Worm (Caenorhabditis elegans) whole organism, L1 larva: ENCODE results near the gene T09A12.1.

ENCODE experiments used
- C16A3.4 ChIP-seq: fragments of 150-350 bp; optimal IDR thresholded peaks from 2 replicates; lab custom pipeline; 2014; ENCODE audit warnings: missing biosample characterization, missing genetic modification characterization
- C34B4.2 ChIP-seq: sonication (generic microtip); optimal IDR thresholded peaks from 2 replicates; lab custom pipeline; 2017; ENCODE audit warnings: mild to moderate bottlenecking, missing genetic modification characterization, missing compliant biosample characterization
- ama-1 ChIP-seq: fragments of 150-350 bp; optimal IDR thresholded peaks from 2 replicates; lab custom pipeline; 2014
- blmp-1 ChIP-seq: fragments of 150-350 bp; optimal IDR thresholded peaks from 2 replicates; lab custom pipeline; 2014; ENCODE audit warnings: missing biosample characterization, missing genetic modification characterization
- ceh-82 ChIP-seq, 3 experiments: fragments of 150-350 bp in 1 of 3; sonication (generic microtip) in 2 of 3; optimal IDR thresholded peaks; 2 replicates each; lab custom pipeline; 2014 to 2017; ENCODE audit warnings: missing biosample characterization in 3 of 3, missing genetic modification characterization in 3 of 3
- ceh-88 ChIP-seq: fragments of 200-800 bp; sonication (Bioruptor generic); IDR thresholded peaks from 2 replicates; pipeline ENCODE4 v1.3.6; 2022; ENCODE audit warnings: missing genetic modification characterization, missing compliant biosample characterization
- ces-1 ChIP-seq: fragments of 150-350 bp; optimal IDR thresholded peaks from 2 replicates; lab custom pipeline; 2014; ENCODE audit warnings: missing biosample characterization, missing genetic modification reagents, missing genetic modification characterization
- dpl-1 ChIP-seq, 3 experiments: fragments of 150-350 bp in 2 of 3; sonication (generic microtip) in 1 of 3; optimal IDR thresholded peaks; 2 replicates each; lab custom pipeline; 2014 to 2017; ENCODE audit warnings: missing biosample characterization in 3 of 3, missing genetic modification characterization in 3 of 3, missing genetic modification reagents in 3 of 3
- efl-1 ChIP-seq, 4 experiments: fragments of 150-350 bp; optimal IDR thresholded peaks in 3 of 4; peaks in 1 of 4; 1 replicate in 1 of 4; 2 replicates in 3 of 4; lab custom pipeline; 2014; ENCODE audit warnings: missing biosample characterization in 2 of 4, missing genetic modification characterization in 2 of 4, missing genetic modification reagents in 2 of 4
- efl-3 ChIP-seq: fragments of 200-800 bp; sonication (Bioruptor generic); optimal IDR thresholded peaks from 2 replicates; lab custom pipeline; 2018; ENCODE audit warnings: mild to moderate bottlenecking, missing genetic modification characterization, missing compliant biosample characterization
- egl-13 ChIP-seq: sonication (generic microtip); optimal IDR thresholded peaks from 2 replicates; lab custom pipeline; 2016; ENCODE audit warnings: missing genotype, missing genetic modification reagents, missing genetic modification characterization, missing compliant biosample characterization
- egl-27 ChIP-seq, 2 experiments: fragments of 150-350 bp in 1 of 2; sonication (generic microtip); optimal IDR thresholded peaks; 3 replicates each; lab custom pipeline; 2017 to 2018; ENCODE audit warnings: missing biosample characterization in 2 of 2, missing genetic modification characterization in 2 of 2, missing genetic modification reagents in 2 of 2
- elt-2 ChIP-seq: sonication (generic microtip); optimal IDR thresholded peaks from 2 replicates; lab custom pipeline; 2016; ENCODE audit warnings: missing genetic modification characterization, mild to moderate bottlenecking, inconsistent platforms, missing compliant biosample characterization, missing genetic modification reagents
- elt-3 ChIP-seq, 6 experiments: fragments of 150-350 bp in 1 of 6; sonication (generic microtip); optimal IDR thresholded peaks; 2 replicates each; lab custom pipeline; 2017 to 2018; ENCODE audit warnings: missing biosample characterization in 6 of 6, missing genetic modification characterization in 6 of 6, inconsistent platforms in 1 of 6
- fkh-10 ChIP-seq: sonication (generic microtip); optimal IDR thresholded peaks from 2 replicates; lab custom pipeline; 2017; ENCODE audit warnings: missing biosample characterization, missing genetic modification reagents, missing genetic modification characterization
- jun-1 ChIP-seq: fragments of 150-350 bp; optimal IDR thresholded peaks from 2 replicates; lab custom pipeline; 2014; ENCODE audit warnings: missing biosample characterization, missing genetic modification reagents, missing genetic modification characterization
- lin-13 ChIP-seq: fragments of 150-350 bp; optimal IDR thresholded peaks from 2 replicates; lab custom pipeline; 2014; ENCODE audit warnings: missing biosample characterization, missing genetic modification reagents, missing genetic modification characterization
- lin-14 ChIP-seq: fragments of 200-800 bp; sonication (Bioruptor generic); optimal IDR thresholded peaks from 2 replicates; lab custom pipeline; 2018; ENCODE audit warnings: mild to moderate bottlenecking, missing genetic modification characterization, moderate library complexity, missing compliant biosample characterization
- lin-35 ChIP-seq, 2 experiments: fragments of 150-350 bp; optimal IDR thresholded peaks; 2 replicates each; lab custom pipeline; 2014; ENCODE audit warnings: missing biosample characterization in 2 of 2, missing genetic modification characterization in 2 of 2, missing genetic modification reagents in 2 of 2
- mab-9 ChIP-seq: fragments of 200-800 bp; sonication (Bioruptor generic); IDR thresholded peaks from 2 replicates; pipeline ENCODE4 v1.3.6; 2022; ENCODE audit warnings: missing genetic modification reagents, missing genetic modification characterization, missing compliant biosample characterization
- mef-2 ChIP-seq: fragments of 150-350 bp; optimal IDR thresholded peaks from 2 replicates; lab custom pipeline; 2014; ENCODE audit warnings: missing biosample characterization, missing genetic modification characterization
- mep-1 ChIP-seq: fragments of 150-350 bp; optimal IDR thresholded peaks from 2 replicates; lab custom pipeline; 2014; ENCODE audit warnings: missing biosample characterization, missing genetic modification characterization
- nhr-11 ChIP-seq: fragments of 150-350 bp; optimal IDR thresholded peaks from 2 replicates; lab custom pipeline; 2014; ENCODE audit warnings: missing biosample characterization, missing genetic modification characterization
- nhr-20 ChIP-seq: sonication (generic microtip); optimal IDR thresholded peaks from 2 replicates; lab custom pipeline; 2016; ENCODE audit warnings: mild to moderate bottlenecking, missing genetic modification characterization, missing compliant biosample characterization
- nhr-28 ChIP-seq: fragments of 150-350 bp; optimal IDR thresholded peaks from 2 replicates; lab custom pipeline; 2014; ENCODE audit warnings: missing biosample characterization, missing genetic modification characterization
- nhr-47 ChIP-seq: sonication (generic microtip); optimal IDR thresholded peaks from 2 replicates; lab custom pipeline; 2016; ENCODE audit warnings: mild to moderate bottlenecking, missing genetic modification characterization, moderate library complexity, missing compliant biosample characterization
- nhr-71 ChIP-seq: sonication (generic microtip); optimal IDR thresholded peaks from 2 replicates; lab custom pipeline; 2016; ENCODE audit warnings: mild to moderate bottlenecking, missing genetic modification characterization, moderate library complexity, missing compliant biosample characterization
- nhr-76 ChIP-seq: sonication (generic microtip); optimal IDR thresholded peaks from 2 replicates; lab custom pipeline; 2017; ENCODE audit warnings: missing biosample characterization, missing genetic modification characterization
- nhr-77 ChIP-seq: fragments of 150-350 bp; optimal IDR thresholded peaks from 2 replicates; lab custom pipeline; 2014; ENCODE audit warnings: missing biosample characterization, missing genetic modification characterization
- nhr-84 ChIP-seq: sonication (generic microtip); optimal IDR thresholded peaks from 2 replicates; lab custom pipeline; 2017; ENCODE audit warnings: missing biosample characterization, missing genetic modification characterization
- sox-4 ChIP-seq: sonication (generic microtip); optimal IDR thresholded peaks from 2 replicates; lab custom pipeline; 2016; ENCODE audit warnings: missing genetic modification characterization, missing compliant biosample characterization
- tlp-1 ChIP-seq: fragments of 150-350 bp; optimal IDR thresholded peaks from 2 replicates; lab custom pipeline; 2014; ENCODE audit warnings: missing biosample characterization, missing genetic modification characterization
- unc-130 ChIP-seq: fragments of 150-350 bp; optimal IDR thresholded peaks from 2 replicates; lab custom pipeline; 2017; ENCODE audit warnings: missing biosample characterization, missing genetic modification characterization, inconsistent platforms
- unc-30 ChIP-seq: sonication (generic microtip); optimal IDR thresholded peaks from 2 replicates; lab custom pipeline; 2017; ENCODE audit warnings: missing biosample characterization, missing genetic modification characterization
- unc-62 ChIP-seq: fragments of 150-350 bp; optimal IDR thresholded peaks from 2 replicates; lab custom pipeline; 2014; ENCODE audit warnings: missing biosample characterization, missing genetic modification reagents, missing genetic modification characterization
- unc-98 ChIP-seq: fragments of 200-800 bp; sonication (Bioruptor generic); IDR thresholded peaks from 2 replicates; pipeline ENCODE4 v1.3.6; 2022; ENCODE audit warnings: missing genetic modification characterization, missing compliant biosample characterization
- vab-15 ChIP-seq: sonication (generic microtip); optimal IDR thresholded peaks from 2 replicates; lab custom pipeline; 2017; ENCODE audit warnings: missing genotype, mild to moderate bottlenecking, missing genetic modification characterization, missing compliant biosample characterization
- xbp-1 ChIP-seq: sonication (generic microtip); optimal IDR thresholded peaks from 2 replicates; lab custom pipeline; 2016; ENCODE audit warnings: missing genetic modification characterization, missing compliant biosample characterization
- zag-1 ChIP-seq: fragments of 150-350 bp; optimal IDR thresholded peaks from 2 replicates; lab custom pipeline; 2014; ENCODE audit warnings: missing biosample characterization, missing genetic modification characterization
- ztf-11 ChIP-seq, 2 experiments: sonication (generic microtip); optimal IDR thresholded peaks; 2 replicates each; lab custom pipeline; 2016 to 2017; ENCODE audit warnings: missing genetic modification characterization in 2 of 2, missing biosample characterization in 1 of 2, missing compliant biosample characterization in 1 of 2

The T09A12.1 gene

ce11 chrIV:8199824-8200223 is 44.4 kb upstream of the T09A12.1 start:
- TF ChIP-seq unc-62 (GFP tag; lab: Kevin White, UChicago) (no peak), nhr-71 (tag; lab: Kevin White, UChicago) (no peak), ces-1 (GFP tag; lab: Kevin White, UChicago) (no peak), elt-3 (tag; optimal IDR thresholded peaks at IDR 0.05; lab: Kevin White, UChicago) (no peak), nhr-84 (tag; lab: Kevin White, UChicago) (no peak), elt-2 (tag; lab: Kevin White, UChicago) (no peak), unc-98 (GFP tag; lab: Robert Waterston, UW) (no peak), ceh-88 (GFP tag; lab: Robert Waterston, UW) (no peak), nhr-28 (tag; lab: Kevin White, UChicago) (no peak), mab-9 (no peak), ceh-82 (tag; optimal IDR thresholded peaks at IDR 0.05; lab: Kevin White, UChicago) (no peak), unc-130 (no peak), lin-14 (GFP tag; lab: Kevin White, UChicago) (no peak), xbp-1 (tag; lab: Kevin White, UChicago) (no peak)

ce11 chrIV:8201133-8201532 is 43.1 kb upstream of the T09A12.1 start, which contains the start of gene glrx-22:
TSS of gene glrx-22 (minus strand) at chrIV:8201233.
- no peak for TF ChIP-seq unc-130
- no peak for TF ChIP-seq fkh-10
- no peak for TF ChIP-seq egl-27 (tag; optimal IDR thresholded peaks at IDR 0.05; lab: Kevin White, UChicago)

ce11 chrIV:8203555-8203954 is 40.7 kb upstream of the T09A12.1 start:
- TF ChIP-seq efl-1 (optimal IDR thresholded peaks at IDR 0.05; lab: Kevin White, UChicago) (no peak), efl-1 (GFP tag; optimal IDR thresholded peaks at IDR 0.05 in 1 of 2; lab: Kevin White, UChicago) (peak in 1 of 2 experiments; percentile 43), lin-35 (GFP tag; optimal IDR thresholded peaks at IDR 0.05; lab: Kevin White, UChicago) (no peak), nhr-20 (no peak), unc-98 (GFP tag; lab: Robert Waterston, UW) (no peak)

ce11 chrIV:8205272-8206098 is 38.7 kb upstream of the T09A12.1 start, which contains the start of gene hgrs-1:
TSS of gene hgrs-1 (minus strand) at chrIV:8206048.
- no peak for TF ChIP-seq xbp-1 (tag; lab: Kevin White, UChicago)
- TF ChIP-seq mep-1 (tag; lab: Kevin White, UChicago): no peak
- TF ChIP-seq efl-1 (optimal IDR thresholded peaks at IDR 0.05; lab: Kevin White, UChicago): peak in 1 of 2 experiments; percentile 38
- no peak for TF ChIP-seq efl-1 (GFP tag; optimal IDR thresholded peaks at IDR 0.05 in 1 of 2; lab: Kevin White, UChicago)
- no peak for TF ChIP-seq zag-1 (tag; lab: Kevin White, UChicago)
- TF ChIP-seq nhr-47: no peak
- TF ChIP-seq C16A3.4 (tag; lab: Kevin White, UChicago): no peak
- no peak for TF ChIP-seq mef-2 (tag; lab: Kevin White, UChicago)
- TF ChIP-seq nhr-76 (tag; lab: Kevin White, UChicago): no peak
- TF ChIP-seq lin-13 (GFP tag; lab: Kevin White, UChicago): no peak
- TF ChIP-seq fkh-10: no peak
- TF ChIP-seq C34B4.2 (tag; lab: Kevin White, UChicago): no peak
- TF ChIP-seq jun-1 (tag; lab: Kevin White, UChicago): no peak
- no peak for TF ChIP-seq ztf-11 (tag; optimal IDR thresholded peaks at IDR 0.05; lab: Kevin White, UChicago)
- TF ChIP-seq tlp-1: no peak
- TF ChIP-seq efl-3 (GFP tag; lab: Kevin White, UChicago): no peak
- TF ChIP-seq nhr-11 (tag; lab: Kevin White, UChicago): no peak
- peak in 1 of 2 experiments; percentile 21 for TF ChIP-seq lin-35 (GFP tag; optimal IDR thresholded peaks at IDR 0.05; lab: Kevin White, UChicago)
- no peak for TF ChIP-seq unc-98 (GFP tag; lab: Robert Waterston, UW)
- TF ChIP-seq ama-1 (lab: Kevin White, UChicago): no peak
- no peak for TF ChIP-seq unc-62 (GFP tag; lab: Kevin White, UChicago)
- TF ChIP-seq blmp-1 (tag; lab: Kevin White, UChicago): peak; percentile 29
- TF ChIP-seq ceh-82 (tag; optimal IDR thresholded peaks at IDR 0.05; lab: Kevin White, UChicago): peak in 1 of 3 experiments; percentile 3
- TF ChIP-seq unc-130: no peak
- no peak for TF ChIP-seq vab-15
- no peak for TF ChIP-seq nhr-77 (tag; lab: Kevin White, UChicago)
- no peak for TF ChIP-seq nhr-28 (tag; lab: Kevin White, UChicago)
- no peak for TF ChIP-seq sox-4 (tag; lab: Kevin White, UChicago)
- peak in 1 of 3 experiments; percentile 9 for TF ChIP-seq dpl-1 (GFP tag; optimal IDR thresholded peaks at IDR 0.05; lab: Kevin White, UChicago)
- no peak for TF ChIP-seq unc-30
- no peak for TF ChIP-seq egl-13 (tag; lab: Kevin White, UChicago)
- no peak for TF ChIP-seq ces-1 (GFP tag; lab: Kevin White, UChicago)
